Fruit fly (Drosophila melanogaster): Measurements from ENCODE around the gene noc.

The noc gene

DNA sequence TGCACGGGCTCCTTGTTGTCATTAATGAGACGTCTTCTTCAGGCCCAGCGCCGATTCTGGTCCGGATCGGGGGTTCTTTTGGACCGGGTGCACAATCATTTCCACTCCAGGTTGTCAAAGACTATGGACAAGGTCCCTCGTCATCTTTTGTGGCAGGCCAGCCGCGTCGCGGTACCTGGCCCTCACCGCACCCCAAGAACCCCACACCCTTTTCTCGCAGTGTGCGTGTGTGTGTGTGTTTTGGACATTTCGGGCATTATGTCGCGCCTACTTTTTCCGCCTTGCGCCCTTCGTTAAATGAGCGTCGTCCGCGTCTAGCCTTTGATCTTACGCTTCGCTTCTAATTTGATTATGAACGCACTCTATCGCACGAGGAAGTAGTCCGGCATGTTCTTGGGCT is 7.3 kb upstream of the noc start (continued):
- TF ChIP-seq Trl (optimal IDR thresholded peaks at IDR 0.05) (no peak), Trl (GFP tag; optimal IDR thresholded peaks at IDR 0.05) (no peak), CG18011 (GFP tag; optimal IDR thresholded peaks at IDR 0.05) (no peak), z (GFP tag; IDR thresholded peaks at IDR 0.05) (peak; percentile 63; the same call in 1 of the 3 replicates), run (tag; optimal IDR thresholded peaks at IDR 0.05) (no peak), dpn (GFP tag; optimal IDR thresholded peaks at IDR 0.05) (no peak), aop (GFP tag; IDR thresholded peaks at IDR 0.05) (no peak), NC2α (GFP tag; optimal IDR thresholded peaks at IDR 0.05) (no peak), CG12219 (GFP tag; optimal IDR thresholded peaks at IDR 0.05) (no peak), Nf-YA (GFP tag; IDR thresholded peaks at IDR 0.05) (no peak), Nf-YB (GFP tag; optimal IDR thresholded peaks at IDR 0.05) (no peak), CG10979 (tag; optimal IDR thresholded peaks at IDR 0.05) (no peak), tin (GFP tag; optimal IDR thresholded peaks at IDR 0.05) (no peak), CG14441 (GFP tag; IDR thresholded peaks at IDR 0.05) (0 out of 2 replicates have a peak, but pooled peaks have one; percentile 15), CG3281 (GFP tag; optimal IDR thresholded peaks at IDR 0.05) (no peak), CG17328 (GFP tag; IDR thresholded peaks at IDR 0.05) (no peak; the same call in 1 of the 2 replicates), GATAe (GFP tag; conservative IDR thresholded peaks at IDR 0.05) (no peak), CG6791 (GFP tag; IDR thresholded peaks at IDR 0.05; ENCODE audit: partially characterized antibody) (no peak), Antp (GFP tag; optimal IDR thresholded peaks at IDR 0.05) (no peak), cg (GFP tag; optimal IDR thresholded peaks at IDR 0.05) (peak; percentile 31), CG1647 (GFP tag; optimal IDR thresholded peaks at IDR 0.05) (no peak), prd (optimal IDR thresholded peaks at IDR 0.05) (no peak), prd (GFP tag; IDR thresholded peaks at IDR 0.05) (peak; percentile 38; the same call in 1 of the 3 replicates), CG6689 (GFP tag; IDR thresholded peaks at IDR 0.05) (no peak), Jarid2 (GFP tag; optimal IDR thresholded peaks at IDR 0.05) (peak; percentile 1), h (optimal IDR thresholded peaks at IDR 0.05) (no peak), CG2199 (GFP tag; IDR thresholded peaks at IDR 0.05) (0 out of 3 replicates have a peak, but pooled peaks have one; percentile 73), CG15479 (GFP tag; optimal IDR thresholded peaks at IDR 0.05) (no peak), CG11504 (tag; optimal IDR thresholded peaks at IDR 0.05) (no peak), CG30431 (GFP tag; optimal IDR thresholded peaks at IDR 0.05) (no peak), ase (GFP tag; IDR thresholded peaks at IDR 0.05) (no peak), Atf3 (GFP tag; optimal IDR thresholded peaks at IDR 0.05) (no peak), CG10209 (GFP tag; optimal IDR thresholded peaks at IDR 0.05) (no peak), Deaf1 (tag; optimal IDR thresholded peaks at IDR 0.05) (no peak), org-1 (GFP tag; optimal IDR thresholded peaks at IDR 0.05) (no peak), cwo (GFP tag; optimal IDR thresholded peaks at IDR 0.05) (no peak), kni (GFP tag; optimal IDR thresholded peaks at IDR 0.05) (peak; percentile 72)

DNA sequence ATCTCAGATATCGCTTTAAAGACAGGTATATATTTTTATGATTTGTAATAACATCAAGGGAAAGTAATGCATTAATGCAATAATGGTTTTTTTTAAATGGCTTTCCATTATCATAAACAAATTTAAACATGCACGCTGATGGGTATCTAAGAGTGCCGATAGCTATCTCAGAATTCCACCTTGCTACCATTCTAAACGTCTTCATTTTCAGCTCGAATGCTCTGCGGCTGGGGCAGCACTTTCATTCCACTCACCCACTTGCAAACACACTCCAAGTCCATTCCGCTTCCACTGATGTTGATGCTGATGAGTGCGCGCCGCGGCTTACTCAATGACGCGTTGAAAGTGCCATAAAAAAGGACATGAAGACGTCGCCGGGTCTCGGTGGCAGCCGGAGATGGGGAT is 6.8 kb upstream of the noc start:
- TF ChIP-seq CG2678 (tag; optimal IDR thresholded peaks at IDR 0.05): peak; percentile 3
- no peak for TF ChIP-seq wdn (GFP tag; IDR thresholded peaks at IDR 0.05)
- peak; percentile 14 for TF ChIP-seq phol (tag; optimal IDR thresholded peaks at IDR 0.05)
- no peak for TF ChIP-seq CG6175 (GFP tag; IDR thresholded peaks at IDR 0.05)
- no peak for TF ChIP-seq yki (optimal IDR thresholded peaks at IDR 0.05)
- TF ChIP-seq Chrac-16 (GFP tag; optimal IDR thresholded peaks at IDR 0.05): no peak
- TF ChIP-seq grn (GFP tag; optimal IDR thresholded peaks at IDR 0.05): peak; percentile 59
- no peak for TF ChIP-seq CG7786 (GFP tag; optimal IDR thresholded peaks at IDR 0.05)
- TF ChIP-seq chif (GFP tag; optimal IDR thresholded peaks at IDR 0.05): peak in 1 of 2 experiments; percentile 11
- no peak for TF ChIP-seq ab (GFP tag; optimal IDR thresholded peaks at IDR 0.05)
- TF ChIP-seq Med (GFP tag): peak; percentile 75
- TF ChIP-seq CG7372 (GFP tag; IDR thresholded peaks at IDR 0.05): no peak
- TF ChIP-seq CG7556 (GFP tag; optimal IDR thresholded peaks at IDR 0.05): peak; percentile 3
- TF ChIP-seq Hmr (GFP tag; optimal IDR thresholded peaks at IDR 0.05): no peak
- TF ChIP-seq CG14710 (tag; optimal IDR thresholded peaks at IDR 0.05): peak; percentile 7
- peak; percentile 85 for TF ChIP-seq abd-A (tag; optimal IDR thresholded peaks at IDR 0.05)
- TF ChIP-seq D19B (GFP tag; optimal IDR thresholded peaks at IDR 0.05): peak; percentile 82
- peak; percentile 23 for TF ChIP-seq CG2712 (tag; optimal IDR thresholded peaks at IDR 0.05)

Data from whole organism, embryonic.